Worm (Caenorhabditis elegans) whole organism, early embryonic: Measurements from ENCODE around the gene ZK792.12.

ENCODE experiments used
- B0310.2 ChIP-seq: sonication (generic microtip); optimal IDR thresholded peaks from 2 replicates; lab custom pipeline; 2016; ENCODE audit warnings: mild to moderate bottlenecking, missing genetic modification characterization, missing compliant biosample characterization
- aly-1 ChIP-seq: sonication (generic microtip); optimal IDR thresholded peaks from 2 replicates; lab custom pipeline; 2016; ENCODE audit warnings: missing genetic modification characterization, missing compliant biosample characterization
- ama-1 ChIP-seq: fragments of 150-350 bp; optimal IDR thresholded peaks from 2 replicates; lab custom pipeline; 2014
- ceh-13 ChIP-seq: fragments of 200-800 bp; sonication (Bioruptor generic); optimal IDR thresholded peaks from 2 replicates; lab custom pipeline; 2018; ENCODE audit warnings: mild to moderate bottlenecking, missing genetic modification characterization, missing compliant biosample characterization
- ets-7 ChIP-seq: sonication (generic microtip); optimal IDR thresholded peaks from 2 replicates; lab custom pipeline; 2016; ENCODE audit warnings: missing genotype, missing genetic modification characterization, missing compliant biosample characterization
- flt-1 ChIP-seq: fragments of 200-800 bp; sonication (Bioruptor generic); IDR thresholded peaks from 2 replicates; pipeline ENCODE4 v1.3.6; 2022; ENCODE audit warnings: missing genetic modification characterization, missing compliant biosample characterization
- hmg-4 ChIP-seq: fragments of 200-800 bp; sonication (Bioruptor generic); optimal IDR thresholded peaks from 2 replicates; lab custom pipeline; 2018; ENCODE audit warnings: mild to moderate bottlenecking, missing genetic modification characterization, missing compliant biosample characterization
- hnd-1 ChIP-seq: sonication (generic microtip); optimal IDR thresholded peaks from 2 replicates; lab custom pipeline; 2016; ENCODE audit warnings: missing genetic modification characterization, missing compliant biosample characterization
- pes-1 ChIP-seq: fragments of 200-800 bp; sonication (Bioruptor generic); IDR thresholded peaks from 2 replicates; pipeline ENCODE4 v1.3.6; 2022; ENCODE audit warnings: missing genetic modification reagents, missing genetic modification characterization, missing compliant biosample characterization
- sea-1 ChIP-seq: fragments of 200-800 bp; sonication (Bioruptor generic); conservative IDR thresholded peaks from 2 replicates; pipeline ENCODE4 v1.3.6; 2022; ENCODE audit warnings: missing genetic modification characterization, missing compliant biosample characterization
- tbx-37 ChIP-seq: fragments of 200-800 bp; sonication (Bioruptor generic); conservative IDR thresholded peaks from 2 replicates; pipeline ENCODE4 v1.3.6; 2022; ENCODE audit warnings: missing genetic modification reagents, missing genetic modification characterization, missing compliant biosample characterization

DNA sequence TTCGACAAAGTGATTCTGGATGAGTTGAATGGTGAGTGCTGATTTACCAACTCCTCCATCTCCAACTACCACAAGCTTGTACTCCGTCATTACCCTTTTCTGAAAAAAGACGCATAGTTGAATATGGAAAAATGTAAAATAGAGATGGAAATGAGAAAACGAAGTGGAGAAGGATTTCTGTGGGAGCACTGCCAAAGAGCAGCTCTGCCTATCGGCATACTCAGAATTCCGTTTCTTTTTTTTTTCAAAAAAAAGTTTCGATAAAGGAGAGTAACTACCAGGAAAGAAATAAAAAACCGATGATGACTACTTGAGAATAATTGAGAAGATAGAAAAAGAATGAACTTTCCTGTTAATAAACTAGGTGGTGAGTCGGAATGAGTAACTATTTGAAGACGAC is 2.6 kb upstream of the ZK792.12 start, which contains the start of gene let-60:
- TF ChIP-seq ama-1 (lab: Kevin White, UChicago) = no peak
- TF ChIP-seq hnd-1 (tag; lab: Kevin White, UChicago) = no peak
- no peak for TF ChIP-seq sea-1 (GFP tag; lab: Robert Waterston, UW)
- TF ChIP-seq B0310.2 (tag; lab: Kevin White, UChicago) = no peak
- no peak for TF ChIP-seq flt-1 (GFP tag; lab: Robert Waterston, UW)
- no peak for TF ChIP-seq ceh-13 (GFP tag; lab: Kevin White, UChicago)
- TF ChIP-seq aly-1 (tag; lab: Kevin White, UChicago) = no peak
- TF ChIP-seq pes-1 (GFP tag; lab: Robert Waterston, UW) = no peak
- no peak for TF ChIP-seq tbx-37
- TF ChIP-seq hmg-4 (GFP tag; lab: Kevin White, UChicago) = no peak
- TF ChIP-seq ets-7 = no peak
